Fruit fly (Drosophila melanogaster): ENCODE data around the gene BG642312.

BG642312 gene

dm6 chr3L:6184884-6185438 lies 48.2 kb downstream of the BG642312 start, which contains the start of the genes D19B and CG43293 (continued):
- TF ChIP-seq CG2199 (GFP tag; IDR thresholded peaks at IDR 0.05) (peak; percentile 82), Nf-YB (GFP tag; optimal IDR thresholded peaks at IDR 0.05) (peak; percentile 69), CG6272 (GFP tag; IDR thresholded peaks at IDR 0.05) (peak; percentile 81), CG3995 (GFP tag; optimal IDR thresholded peaks at IDR 0.05) (peak; percentile 33), knrl (GFP tag; IDR thresholded peaks at IDR 0.05; ENCODE audit: partially characterized antibody) (peak; percentile 49), schlank (tag; optimal IDR thresholded peaks at IDR 0.05) (peak; percentile 80), CG13775 (GFP tag; optimal IDR thresholded peaks at IDR 0.05) (peak; percentile 89), CG12659 (GFP tag; optimal IDR thresholded peaks at IDR 0.05) (peak; percentile 95), disco-r (GFP tag; optimal IDR thresholded peaks at IDR 0.05) (peak; percentile 57), jigr1 (GFP tag; IDR thresholded peaks at IDR 0.05) (0 out of 3 replicates have a peak, but pooled peaks have one; percentile 24), corto (GFP tag; optimal IDR thresholded peaks at IDR 0.05) (no peak), repo (GFP tag; optimal IDR thresholded peaks at IDR 0.05) (peak; percentile 79), CG9437 (GFP tag; optimal IDR thresholded peaks at IDR 0.05) (peak; percentile 63), Blimp-1 (GFP tag; optimal IDR thresholded peaks at IDR 0.05) (peak; percentile 82), CG12391 (tag; optimal IDR thresholded peaks at IDR 0.05) (peak; percentile 92), ap (GFP tag; IDR thresholded peaks at IDR 0.05) (peak; percentile 69), CG11723 (GFP tag; optimal IDR thresholded peaks at IDR 0.05) (peak; percentile 82), CG9609 (GFP tag; optimal IDR thresholded peaks at IDR 0.05) (peak; percentile 87), eve (GFP tag; optimal IDR thresholded peaks at IDR 0.05) (no peak), ewg (GFP tag; optimal IDR thresholded peaks at IDR 0.05) (peak; percentile 90), CG18262 (tag; optimal IDR thresholded peaks at IDR 0.05) (peak; percentile 85), Atf3 (GFP tag; optimal IDR thresholded peaks at IDR 0.05) (peak; percentile 77), Antp (GFP tag; optimal IDR thresholded peaks at IDR 0.05) (peak; percentile 93), Chrac-16 (GFP tag; optimal IDR thresholded peaks at IDR 0.05) (peak; percentile 91), Lpt (GFP tag; optimal IDR thresholded peaks at IDR 0.05) (no peak), ems (GFP tag; optimal IDR thresholded peaks at IDR 0.05) (peak; percentile 89), tx (GFP tag; optimal IDR thresholded peaks at IDR 0.05) (peak; percentile 77), CG11085 (GFP tag; IDR thresholded peaks at IDR 0.05) (peak; percentile 88), Lim3 (GFP tag; IDR thresholded peaks at IDR 0.05) (peak; percentile 69), kah (GFP tag; optimal IDR thresholded peaks at IDR 0.05) (peak; percentile 63), CG7963 (GFP tag; IDR thresholded peaks at IDR 0.05; ENCODE audit: partially characterized antibody) (peak; percentile 45; the same call in 1 of the 3 replicates), CG12071 (GFP tag; optimal IDR thresholded peaks at IDR 0.05) (peak; percentile 88), CG5180 (GFP tag; optimal IDR thresholded peaks at IDR 0.05) (no peak), Jarid2 (GFP tag; optimal IDR thresholded peaks at IDR 0.05) (peak; percentile 70), CG10147 (GFP tag; optimal IDR thresholded peaks at IDR 0.05) (peak; percentile 70), da (GFP tag; optimal IDR thresholded peaks at IDR 0.05) (peak; percentile 50), wek (GFP tag; optimal IDR thresholded peaks at IDR 0.05) (peak; percentile 52), zfh2 (GFP tag; optimal IDR thresholded peaks at IDR 0.05) (peak; percentile 86), CG18476 (GFP tag; optimal IDR thresholded peaks at IDR 0.05) (peak; percentile 74), Six4 (GFP tag; optimal IDR thresholded peaks at IDR 0.05) (peak; percentile 90), Ravus (GFP tag; IDR thresholded peaks at IDR 0.05) (peak; percentile 61), grau (tag; optimal IDR thresholded peaks at IDR 0.05) (peak; percentile 85), CG34376 (GFP tag; optimal IDR thresholded peaks at IDR 0.05) (peak; percentile 69), caup (GFP tag; optimal IDR thresholded peaks at IDR 0.05; ENCODE audit: severe bottlenecking) (peak; percentile 88), CG32772 (GFP tag; IDR thresholded peaks at IDR 0.05) (peak; percentile 85), CG7357 (GFP tag; IDR thresholded peaks at IDR 0.05) (peak; percentile 54; the same call in 1 of the 3 replicates), bbx (GFP tag; IDR thresholded peaks at IDR 0.05; ENCODE audit: partially characterized antibody) (peak; percentile 77)
